Worm (Caenorhabditis elegans) whole organism, mixed stage, embryonic: ENCODE results near the gene dnj-8.
"Not testable (repeated sequence)": the region's sequence is repeated elsewhere in the genome, so short reads cannot be mapped to it uniquely, and the experiment has no call there.

ENCODE experiments used
- bed-3 ChIP-seq: fragments of 200-800 bp; sonication (Bioruptor generic); optimal IDR thresholded peaks from 3 replicates; lab custom pipeline; 2018; ENCODE audit warnings: mild to moderate bottlenecking, missing genetic modification characterization, moderate library complexity, missing compliant biosample characterization
- blmp-1 ChIP-seq: fragments of 150-350 bp; optimal IDR thresholded peaks from 2 replicates; lab custom pipeline; 2014; ENCODE audit warnings: missing biosample characterization, missing genetic modification characterization
- ceh-39 ChIP-seq: fragments of 150-350 bp; optimal IDR thresholded peaks from 2 replicates; lab custom pipeline; 2014; ENCODE audit warnings: missing biosample characterization, missing genetic modification characterization
- ceh-83 ChIP-seq: fragments of 200-800 bp; sonication (Bioruptor generic); optimal IDR thresholded peaks from 2 replicates; lab custom pipeline; 2018; ENCODE audit warnings: mild to moderate bottlenecking, missing genetic modification characterization, missing compliant biosample characterization
- cnd-1 ChIP-seq: fragments of 200-800 bp; sonication (Bioruptor generic); optimal IDR thresholded peaks from 2 replicates; lab custom pipeline; 2018; ENCODE audit warnings: mild to moderate bottlenecking, missing genetic modification characterization, missing compliant biosample characterization
- drap-1 ChIP-seq: fragments of 200-800 bp; sonication (Bioruptor generic); optimal IDR thresholded peaks from 3 replicates; lab custom pipeline; 2018; ENCODE audit warnings: mild to moderate bottlenecking, missing genetic modification characterization, missing compliant biosample characterization
- elt-1 ChIP-seq: sonication (generic microtip); optimal IDR thresholded peaks from 2 replicates; lab custom pipeline; 2017; ENCODE audit warnings: missing genetic modification characterization, mild to moderate bottlenecking, missing compliant biosample characterization, antibody characterized with exemption, moderate library complexity, borderline replicate concordance; ENCODE audit not compliant: insufficient read depth
- elt-3 ChIP-seq: fragments of 150-350 bp; optimal IDR thresholded peaks from 2 replicates; lab custom pipeline; 2014; ENCODE audit warnings: missing biosample characterization, missing genetic modification characterization
- flh-1 ChIP-seq: fragments of 200-800 bp; sonication (Bioruptor generic); optimal IDR thresholded peaks from 2 replicates; lab custom pipeline; 2018; ENCODE audit warnings: mild to moderate bottlenecking, missing genetic modification characterization, moderate library complexity, missing compliant biosample characterization
- hlh-1 ChIP-seq: fragments of 150-350 bp; optimal IDR thresholded peaks from 2 replicates; lab custom pipeline; 2014; ENCODE audit warnings: missing biosample characterization, missing genetic modification reagents, missing genetic modification characterization
- lin-13 ChIP-seq: fragments of 150-350 bp; optimal IDR thresholded peaks from 2 replicates; lab custom pipeline; 2014; ENCODE audit warnings: missing biosample characterization, missing genetic modification characterization
- lin-32 ChIP-seq: fragments of 200-800 bp; sonication (Bioruptor generic); optimal IDR thresholded peaks from 2 replicates; lab custom pipeline; 2018; ENCODE audit warnings: mild to moderate bottlenecking, missing genetic modification characterization, missing compliant biosample characterization
- lsy-2 ChIP-seq: fragments of 150-350 bp; optimal IDR thresholded peaks from 2 replicates; lab custom pipeline; 2014; ENCODE audit warnings: missing biosample characterization, missing genetic modification characterization
- mab-5 ChIP-seq: fragments of 150-350 bp; optimal IDR thresholded peaks from 2 replicates; lab custom pipeline; 2014; ENCODE audit warnings: missing biosample characterization, missing genetic modification characterization
- mep-1 ChIP-seq: fragments of 150-350 bp; optimal IDR thresholded peaks from 2 replicates; lab custom pipeline; 2017; ENCODE audit warnings: missing biosample characterization, missing genetic modification reagents, missing genetic modification characterization, inconsistent platforms
- mls-2 ChIP-seq: sonication (generic microtip); optimal IDR thresholded peaks from 2 replicates; lab custom pipeline; 2016; ENCODE audit warnings: mild to moderate bottlenecking, missing genetic modification characterization, moderate library complexity, missing compliant biosample characterization
- nhr-12 ChIP-seq: fragments of 150-350 bp; optimal IDR thresholded peaks from 2 replicates; lab custom pipeline; 2014; ENCODE audit warnings: missing biosample characterization, missing genetic modification characterization
- nhr-237 ChIP-seq: fragments of 150-350 bp; optimal IDR thresholded peaks from 2 replicates; lab custom pipeline; 2014; ENCODE audit warnings: missing biosample characterization, missing genetic modification characterization
- nhr-28 ChIP-seq: fragments of 150-350 bp; optimal IDR thresholded peaks from 2 replicates; lab custom pipeline; 2014; ENCODE audit warnings: missing biosample characterization, missing genetic modification characterization
- nhr-76 ChIP-seq: sonication (generic microtip); optimal IDR thresholded peaks from 2 replicates; lab custom pipeline; 2017; ENCODE audit warnings: missing biosample characterization, missing genetic modification characterization
- pha-4 ChIP-seq: fragments of 150-350 bp; optimal IDR thresholded peaks from 2 replicates; lab custom pipeline; 2018; ENCODE audit warnings: missing biosample characterization, missing genetic modification reagents, missing genetic modification characterization
- sem-2 ChIP-seq: fragments of 200-800 bp; sonication (Bioruptor generic); optimal IDR thresholded peaks from 2 replicates; lab custom pipeline; 2018; ENCODE audit warnings: mild to moderate bottlenecking, missing genetic modification characterization, missing compliant biosample characterization
- snpc-4 ChIP-seq: fragments of 150-350 bp; optimal IDR thresholded peaks from 2 replicates; lab custom pipeline; 2014; ENCODE audit warnings: missing biosample characterization, missing genetic modification characterization
- sptf-1 ChIP-seq: sonication (generic microtip); optimal IDR thresholded peaks from 2 replicates; lab custom pipeline; 2017; ENCODE audit warnings: mild to moderate bottlenecking, missing genetic modification characterization, moderate library complexity, missing compliant biosample characterization
- tbx-8 ChIP-seq: fragments of 200-800 bp; sonication (Bioruptor generic); optimal IDR thresholded peaks from 2 replicates; lab custom pipeline; 2018; ENCODE audit warnings: mild to moderate bottlenecking, missing genetic modification characterization, moderate library complexity, missing compliant biosample characterization
- unc-120 ChIP-seq: sonication (generic microtip); optimal IDR thresholded peaks from 2 replicates; lab custom pipeline; 2017; ENCODE audit warnings: missing genetic modification characterization, missing compliant biosample characterization; ENCODE audit not compliant: poor library complexity, severe bottlenecking
- unc-62 ChIP-seq: fragments of 150-350 bp; optimal IDR thresholded peaks from 2 replicates; lab custom pipeline; 2014; ENCODE audit warnings: missing biosample characterization, missing genetic modification reagents, missing genetic modification characterization
- zip-8 ChIP-seq: fragments of 150-350 bp; optimal IDR thresholded peaks from 2 replicates; lab custom pipeline; 2014; ENCODE audit warnings: missing biosample characterization, missing genetic modification characterization

dnj-8 gene

ce11 chrII:6631995-6632394 is 34.1 kb upstream of the dnj-8 start:
- TF ChIP-seq nhr-12 (tag; lab: Kevin White, UChicago) (no peak), ceh-39 (no peak), mls-2 (tag; lab: Kevin White, UChicago) (no peak), unc-120 (no peak), tbx-8 (GFP tag; lab: Kevin White, UChicago) (no peak), lsy-2 (tag; lab: Kevin White, UChicago) (no peak), pha-4 (tag; lab: Kevin White, UChicago) (no peak), sem-2 (GFP tag; lab: Kevin White, UChicago) (no peak), flh-1 (GFP tag; lab: Kevin White, UChicago) (no peak), nhr-28 (tag; lab: Kevin White, UChicago) (no peak), blmp-1 (tag; lab: Kevin White, UChicago) (no peak), zip-8 (tag; lab: Kevin White, UChicago) (no peak), nhr-237 (tag; lab: Kevin White, UChicago) (no peak), elt-3 (tag; lab: Kevin White, UChicago) (no peak), lin-13 (tag; lab: Kevin White, UChicago) (no peak), bed-3 (GFP tag; lab: Kevin White, UChicago) (no peak), elt-1 (tag; lab: Kevin White, UChicago) (no peak), lin-32 (GFP tag; lab: Kevin White, UChicago) (no peak), mab-5 (tag; lab: Kevin White, UChicago) (no peak)

- TF ChIP-seq unc-62 (GFP tag; lab: Kevin White, UChicago) (no peak), mab-5 (tag; lab: Kevin White, UChicago) (no peak), sptf-1 (tag; lab: Kevin White, UChicago) (no peak), tbx-8 (GFP tag; lab: Kevin White, UChicago) (no peak), nhr-12 (tag; lab: Kevin White, UChicago) (no peak), nhr-28 (tag; lab: Kevin White, UChicago) (no peak)
Measured at ce11 chrII:6630811-6631210, 32.9 kb upstream of the dnj-8 start, which contains the start of gene T19D12.4. Gene T19D12.4 (plus strand): TSS chrII:6631105.

ce11 chrII:6629775-6630174 is 31.9 kb upstream of the dnj-8 start:
- TF ChIP-seq lsy-2 (tag; lab: Kevin White, UChicago): no peak
- TF ChIP-seq cnd-1 (tag; lab: Kevin White, UChicago): no peak
- TF ChIP-seq mls-2 (tag; lab: Kevin White, UChicago): no peak

DNA sequence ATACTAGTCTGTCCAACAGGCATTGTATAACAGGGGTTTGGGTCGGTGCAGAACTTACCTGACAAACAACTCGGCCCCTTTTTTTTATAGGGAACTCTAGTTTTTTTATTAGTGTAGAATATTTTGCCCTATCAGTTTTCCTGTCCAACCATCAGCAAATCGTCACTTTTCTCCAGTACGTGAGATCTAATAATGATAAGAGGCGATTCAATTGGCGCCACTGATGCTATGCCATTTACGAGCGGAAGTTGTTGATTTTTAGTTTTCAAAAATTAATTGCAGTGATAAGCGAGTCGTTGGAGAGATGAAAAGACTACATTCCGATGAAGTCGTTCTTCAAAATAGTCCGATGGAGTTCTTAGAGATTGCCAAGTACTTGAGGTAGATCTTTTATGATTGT is 30.5 kb upstream of the dnj-8 start:
- TF ChIP-seq mep-1 (tag; lab: Kevin White, UChicago) (no peak), lin-13 (tag; lab: Kevin White, UChicago) (no peak), pha-4 (tag; lab: Kevin White, UChicago) (no peak), elt-1 (tag; lab: Kevin White, UChicago) (no peak), ceh-83 (GFP tag; lab: Kevin White, UChicago) (no peak), drap-1 (GFP tag; lab: Kevin White, UChicago) (no peak), nhr-76 (no peak)

ce11 chrII:6627182-6627581 is 29.3 kb upstream of the dnj-8 start, which contains the start of the genes F54H5.5 and F54H5.2:
Gene F54H5.5 (minus strand): TSS chrII:6627282.
Gene F54H5.2 (plus strand): TSS chrII:6627484.
- TF ChIP-seq hlh-1 (tag; lab: Kevin White, UChicago); unc-120; elt-3 (tag; lab: Kevin White, UChicago): not testable (repeated sequence)

DNA sequence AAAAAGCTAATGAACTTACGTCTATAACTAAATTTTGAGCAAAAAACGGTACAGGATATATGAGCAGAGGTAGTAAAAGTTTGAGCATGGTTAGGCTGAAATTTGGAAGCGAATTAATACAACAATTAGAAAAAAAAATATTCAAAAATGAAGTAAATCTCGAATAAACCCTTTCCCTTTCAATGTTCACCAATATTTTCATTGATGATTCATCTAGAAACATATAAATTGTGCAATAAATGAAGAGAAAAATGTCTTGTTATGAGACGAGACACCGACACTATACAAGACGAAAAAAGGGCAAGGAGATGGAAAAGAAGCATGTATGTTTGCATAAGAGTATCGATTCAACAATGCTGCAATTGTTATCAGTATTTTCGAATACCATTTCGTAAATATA is 27.4 kb upstream of the dnj-8 start, which contains the start of gene F54H5.14:
Gene F54H5.14, minus strand, starts transcription at position 101 of the 400 bp plus-strand sequence.
- TF ChIP-seq tbx-8 (GFP tag; lab: Kevin White, UChicago) (no peak), sptf-1 (tag; lab: Kevin White, UChicago) (no peak), snpc-4 (tag; lab: Kevin White, UChicago) (no peak), lin-32 (GFP tag; lab: Kevin White, UChicago) (no peak)
- TF ChIP-seq, all 35 proteins: peak for 0
